Fruit fly (Drosophila melanogaster) whole organism, embryonic: ENCODE measurements around the gene yl.

Experiments used
- Abd-B ChIP-seq: fragments of 200-800 bp; sonication (Bioruptor generic); optimal IDR thresholded peaks from 2 replicates; lab custom pipeline; 2018; ENCODE audit warnings: missing biosample characterization, mild to moderate bottlenecking, missing genetic modification characterization, moderate library complexity
- Antp ChIP-seq: fragments of 200-800 bp; sonication (Bioruptor generic); optimal IDR thresholded peaks from 3 replicates; lab custom pipeline; 2016; ENCODE audit warnings: missing biosample characterization, missing genetic modification characterization
- B-H2 ChIP-seq: fragments of 200-800 bp; sonication (Bioruptor generic); optimal IDR thresholded peaks from 2 replicates; lab custom pipeline; 2018; ENCODE audit warnings: missing biosample characterization, mild to moderate bottlenecking, missing genetic modification characterization
- CG10147 ChIP-seq: fragments of 200-800 bp; sonication (Bioruptor generic); optimal IDR thresholded peaks from 2 replicates; lab custom pipeline; 2019; ENCODE audit warnings: missing biosample characterization, mild to moderate bottlenecking, missing genetic modification characterization, moderate library complexity
- CG10366 ChIP-seq: fragments of 200-800 bp; sonication (Bioruptor generic); IDR thresholded peaks from 2 replicates; pipeline ENCODE4 v1.3.6; 2022; ENCODE audit warnings: missing biosample characterization, missing genetic modification characterization
- CG12104 ChIP-seq: fragments of 200-800 bp; sonication (Bioruptor generic); optimal IDR thresholded peaks from 3 replicates; lab custom pipeline; 2016; ENCODE audit warnings: missing biosample characterization, missing genetic modification characterization
- CG12391 ChIP-seq: fragments of 200-800 bp; sonication (Bioruptor generic); optimal IDR thresholded peaks from 3 replicates; lab custom pipeline; 2018; ENCODE audit warnings: missing biosample characterization, mild to moderate bottlenecking, missing genetic modification characterization, moderate library complexity
- CG13424 ChIP-seq: fragments of 200-800 bp; sonication (Bioruptor generic); optimal IDR thresholded peaks from 2 replicates; lab custom pipeline; 2019; ENCODE audit warnings: missing biosample characterization, mild to moderate bottlenecking, missing genetic modification characterization, moderate library complexity
- CG14710 ChIP-seq: fragments of 200-800 bp; sonication (Bioruptor generic); optimal IDR thresholded peaks from 3 replicates; lab custom pipeline; 2019; ENCODE audit warnings: missing biosample characterization, mild to moderate bottlenecking, missing genetic modification characterization, moderate library complexity
- CG17328 ChIP-seq: fragments of 200-800 bp; sonication (Bioruptor generic); IDR thresholded peaks from 2 replicates; pipeline ENCODE4 v1.3.6; 2022; ENCODE audit warnings: missing biosample characterization, missing genetic modification characterization
- CG2129 ChIP-seq: fragments of 200-800 bp; sonication (Bioruptor generic); IDR thresholded peaks from 2 replicates; pipeline ENCODE4 v1.3.6; 2022; ENCODE audit warnings: missing biosample characterization, missing genetic modification characterization; ENCODE audit not compliant: partially characterized antibody
- CG6854 ChIP-seq: fragments of 200-800 bp; sonication (Bioruptor generic); optimal IDR thresholded peaks from 3 replicates; lab custom pipeline; 2017; ENCODE audit warnings: missing biosample characterization, mild to moderate bottlenecking, missing genetic modification characterization
- CG7928 ChIP-seq: fragments of 200-800 bp; sonication (Bioruptor generic); optimal IDR thresholded peaks from 2 replicates; lab custom pipeline; 2017; ENCODE audit warnings: missing biosample characterization, mild to moderate bottlenecking, missing genetic modification characterization
- ERR ChIP-seq: fragments of 200-800 bp; sonication (Bioruptor generic); optimal IDR thresholded peaks from 2 replicates; lab custom pipeline; 2016; ENCODE audit warnings: missing biosample characterization, missing genetic modification characterization
- Fer3 ChIP-seq: fragments of 200-800 bp; sonication (Bioruptor generic); optimal IDR thresholded peaks from 2 replicates; lab custom pipeline; 2018; ENCODE audit warnings: missing biosample characterization, mild to moderate bottlenecking, missing genetic modification characterization, moderate library complexity
- H15 ChIP-seq: fragments of 200-800 bp; sonication (Bioruptor generic); IDR thresholded peaks from 3 replicates; pipeline ENCODE4 v1.3.6; 2022; ENCODE audit warnings: missing biosample characterization, missing genetic modification characterization
- Hand ChIP-seq: fragments of 200-800 bp; sonication (Bioruptor generic); optimal IDR thresholded peaks from 2 replicates; lab custom pipeline; 2017; ENCODE audit warnings: mild to moderate bottlenecking, missing biosample characterization, missing genetic modification reagents, missing genetic modification characterization
- Hmr ChIP-seq: fragments of 200-800 bp; sonication (Bioruptor generic); optimal IDR thresholded peaks from 3 replicates; lab custom pipeline; 2017; ENCODE audit warnings: mild to moderate bottlenecking, missing biosample characterization, missing genetic modification reagents, missing genetic modification characterization
- Hr78 ChIP-seq, 2 experiments: fragments of 200-800 bp in 1 of 2; fragments of >200 bp in 1 of 2; sonication (Bioruptor generic) in 1 of 2; optimal IDR thresholded peaks; 2 replicates each; lab custom pipeline; 2017 to 2019; ENCODE audit warnings: missing biosample characterization in 2 of 2, missing genetic modification characterization in 2 of 2, mild to moderate bottlenecking in 1 of 2, moderate library complexity in 1 of 2
- Hsf ChIP-seq: fragments of 200-800 bp; sonication (Bioruptor generic); optimal IDR thresholded peaks from 3 replicates; lab custom pipeline; 2016; ENCODE audit warnings: missing biosample characterization, missing genetic modification characterization
- Max ChIP-seq: fragments of 200-800 bp; sonication (Bioruptor generic); optimal IDR thresholded peaks from 2 replicates; lab custom pipeline; 2016; ENCODE audit warnings: missing biosample characterization, mild to moderate bottlenecking, missing genetic modification characterization
- NC2β ChIP-seq: fragments of 200-800 bp; sonication (Bioruptor generic); optimal IDR thresholded peaks from 2 replicates; lab custom pipeline; 2016; ENCODE audit warnings: missing biosample characterization, missing genetic modification characterization
- Rx ChIP-seq: fragments of 200-800 bp; sonication (Bioruptor generic); IDR thresholded peaks from 2 replicates; pipeline ENCODE4 v1.3.6; 2022; ENCODE audit warnings: missing biosample characterization, missing genetic modification characterization
- TFAM ChIP-seq: fragments of 200-800 bp; sonication (Bioruptor generic); optimal IDR thresholded peaks from 2 replicates; lab custom pipeline; 2017; ENCODE audit warnings: missing biosample characterization, missing genetic modification characterization, inconsistent platforms
- Taf1 ChIP-seq: fragments of 200-800 bp; sonication (Bioruptor generic); IDR thresholded peaks from 2 replicates; pipeline ENCODE4 v1.3.6; 2022; ENCODE audit warnings: missing biosample characterization, missing genetic modification characterization
- al ChIP-seq: fragments of 200-800 bp; sonication (Bioruptor generic); IDR thresholded peaks from 2 replicates; pipeline ENCODE4 v1.3.6; 2022; ENCODE audit warnings: missing biosample characterization, missing genetic modification characterization
- ash1 ChIP-seq: fragments of 200-800 bp; sonication (Bioruptor generic); optimal IDR thresholded peaks from 2 replicates; lab custom pipeline; 2018; ENCODE audit warnings: missing biosample characterization, mild to moderate bottlenecking, missing genetic modification characterization
- bbx ChIP-seq: fragments of 200-800 bp; sonication (Bioruptor generic); IDR thresholded peaks from 2 replicates; pipeline ENCODE4 v1.3.6; 2022; ENCODE audit warnings: missing biosample characterization, missing genetic modification characterization; ENCODE audit not compliant: partially characterized antibody
- br ChIP-seq: fragments of >200 bp; optimal IDR thresholded peaks from 2 replicates; lab custom pipeline; 2017
- btn ChIP-seq: fragments of 200-800 bp; sonication (Bioruptor generic); optimal IDR thresholded peaks from 2 replicates; lab custom pipeline; 2016; ENCODE audit warnings: missing biosample characterization, missing genetic modification characterization
- cas ChIP-seq: fragments of 200-800 bp; sonication (Bioruptor generic); IDR thresholded peaks from 2 replicates; pipeline ENCODE4 v1.3.6; 2022; ENCODE audit warnings: missing biosample characterization, missing genetic modification characterization
- dysf ChIP-seq: fragments of 200-800 bp; sonication (Bioruptor generic); IDR thresholded peaks from 3 replicates; pipeline ENCODE4 v1.3.6; 2022; ENCODE audit warnings: missing biosample characterization, missing genetic modification characterization
- fd96Cb ChIP-seq: fragments of 200-800 bp; sonication (Bioruptor generic); optimal IDR thresholded peaks from 2 replicates; lab custom pipeline; 2018; ENCODE audit warnings: missing biosample characterization, mild to moderate bottlenecking, missing genetic modification characterization, moderate library complexity
- gfzf ChIP-seq: fragments of 200-800 bp; sonication (Bioruptor generic); optimal IDR thresholded peaks from 2 replicates; lab custom pipeline; 2016; ENCODE audit warnings: missing biosample characterization, mild to moderate bottlenecking, missing genetic modification characterization, moderate library complexity
- grau ChIP-seq: fragments of 200-800 bp; optimal IDR thresholded peaks from 3 replicates; lab custom pipeline; 2019; ENCODE audit warnings: missing biosample characterization, mild to moderate bottlenecking, missing genetic modification characterization, moderate library complexity
- knrl ChIP-seq: fragments of 200-800 bp; sonication (Bioruptor generic); IDR thresholded peaks from 3 replicates; pipeline ENCODE4 v1.3.6; 2022; ENCODE audit warnings: missing biosample characterization, missing genetic modification characterization; ENCODE audit not compliant: partially characterized antibody
- mld ChIP-seq: fragments of 200-800 bp; sonication (Bioruptor generic); IDR thresholded peaks from 3 replicates; pipeline ENCODE4 v1.3.6; 2022; ENCODE audit warnings: missing biosample characterization, missing genetic modification characterization; ENCODE audit not compliant: partially characterized antibody
- oc ChIP-seq: fragments of 200-800 bp; sonication (Bioruptor generic); optimal IDR thresholded peaks from 2 replicates; lab custom pipeline; 2018; ENCODE audit warnings: missing biosample characterization, mild to moderate bottlenecking, missing genetic modification characterization, moderate library complexity
- otp ChIP-seq: fragments of 200-800 bp; sonication (Bioruptor generic); IDR thresholded peaks from 3 replicates; pipeline ENCODE4, ENCODE4 v1.3.6; 2022; ENCODE audit warnings: missing biosample characterization, missing genetic modification characterization
- pb ChIP-seq: fragments of 200-800 bp; sonication (Bioruptor generic); optimal IDR thresholded peaks from 3 replicates; lab custom pipeline; 2016; ENCODE audit warnings: missing biosample characterization, missing genetic modification characterization
- prd ChIP-seq, 3 experiments: fragments of >200 bp in 2 of 3; fragments of 200-800 bp in 1 of 3; sonication (Bioruptor generic) in 1 of 3; optimal IDR thresholded peaks in 2 of 3; IDR thresholded peaks in 1 of 3; 2 replicates in 2 of 3; 3 replicates in 1 of 3; pipeline versions ENCODE4 v1.3.6 to Lab custom; 2017 to 2022; ENCODE audit warnings: missing biosample characterization in 1 of 3, missing genetic modification characterization in 1 of 3
- sens-2 ChIP-seq: fragments of 200-800 bp; sonication (Bioruptor generic); IDR thresholded peaks from 2 replicates; pipeline ENCODE4 v1.3.6; 2022; ENCODE audit warnings: missing biosample characterization, missing genetic modification characterization
- sim ChIP-seq: fragments of 200-800 bp; sonication (Bioruptor generic); IDR thresholded peaks from 2 replicates; pipeline ENCODE4 v1.3.6; 2022; ENCODE audit warnings: missing biosample characterization, missing genetic modification characterization
- sob ChIP-seq: fragments of 200-800 bp; sonication (Bioruptor generic); IDR thresholded peaks from 2 replicates; pipeline ENCODE4 v1.3.6; 2022; ENCODE audit warnings: missing biosample characterization, missing genetic modification characterization
- tna ChIP-seq: fragments of 200-800 bp; sonication (Bioruptor generic); IDR thresholded peaks from 2 replicates; pipeline ENCODE4 v1.3.6; 2022; ENCODE audit warnings: missing biosample characterization, missing genetic modification characterization; ENCODE audit not compliant: partially characterized antibody
- wek ChIP-seq: fragments of 200-800 bp; sonication (Bioruptor generic); optimal IDR thresholded peaks from 3 replicates; lab custom pipeline; 2018; ENCODE audit warnings: missing biosample characterization, mild to moderate bottlenecking, missing genetic modification characterization, moderate library complexity
- zen2 ChIP-seq: fragments of 200-800 bp; sonication (Bioruptor generic); IDR thresholded peaks from 3 replicates; pipeline ENCODE4 v1.3.6; 2022; ENCODE audit warnings: missing biosample characterization, missing genetic modification characterization; ENCODE audit not compliant: partially characterized antibody

The yl gene

dm6 chrX:14214505-14215449 is 21.8 kb downstream of the yl start (continued):
- TF ChIP-seq B-H2 (GFP tag; lab: Kevin White, UChicago) (no peak), sim (GFP tag; lab: Robert Waterston, UW) (no peak), tna (no peak), knrl (GFP tag; lab: Robert Waterston, UW) (no peak), CG10147 (peak; percentile 75), grau (tag; lab: Kevin White, UChicago) (peak; percentile 75), otp (no peak), dysf (GFP tag; lab: Robert Waterston, UW) (peak; percentile 69), ash1 (no peak), br (lab: Kevin White, UChicago) (no peak), CG12391 (tag; lab: Kevin White, UChicago) (peak; percentile 28), Abd-B (GFP tag; lab: Kevin White, UChicago) (peak; percentile 23), ERR (GFP tag; lab: Kevin White, UChicago) (no peak), CG6854 (GFP tag; lab: Kevin White, UChicago) (no peak), pb (GFP tag; lab: Kevin White, UChicago) (no peak), Rx (GFP tag; lab: Robert Waterston, UW) (no peak), CG14710 (tag; lab: Kevin White, UChicago) (no peak), NC2β (GFP tag; lab: Kevin White, UChicago) (no peak), TFAM (GFP tag; lab: Kevin White, UChicago) (no peak), al (GFP tag; lab: Robert Waterston, UW) (peak; percentile 49), Taf1 (0 out of 2 replicates have a peak, but pooled peaks have one; percentile 28), CG10366 (GFP tag; lab: Robert Waterston, UW) (peak; percentile 16; the same call in 1 of the 2 replicates), wek (GFP tag; lab: Kevin White, UChicago) (no peak), Hsf (GFP tag; lab: Kevin White, UChicago) (no peak), Hmr (GFP tag; lab: Kevin White, UChicago) (peak; percentile 70), oc (tag; lab: Kevin White, UChicago) (no peak), Max (GFP tag; lab: Kevin White, UChicago) (no peak), sens-2 (GFP tag; lab: Robert Waterston, UW) (no peak), mld (GFP tag; lab: Robert Waterston, UW) (no peak), gfzf (no peak), fd96Cb (tag; lab: Kevin White, UChicago) (peak; percentile 46), prd (optimal IDR thresholded peaks at IDR 0.05; lab: Kevin White, UChicago) (no peak), prd (GFP tag; IDR thresholded peaks at IDR 0.05; lab: Robert Waterston, UW) (peak; percentile 63; the same call in 2 of the 3 replicates), Hr78 (GFP tag; optimal IDR thresholded peaks at IDR 0.05; lab: Kevin White, UChicago) (no peak), CG2129 (GFP tag; lab: Robert Waterston, UW) (no peak), Hand (GFP tag; lab: Kevin White, UChicago) (peak; percentile 47), CG7928 (peak; percentile 8), CG12104 (GFP tag; lab: Kevin White, UChicago) (peak; percentile 14), btn (GFP tag; lab: Kevin White, UChicago) (no peak), H15 (no peak), CG17328 (GFP tag; lab: Robert Waterston, UW) (no peak), Antp (no peak), Fer3 (tag; lab: Kevin White, UChicago) (peak; percentile 36), cas (no peak), sob (GFP tag; lab: Robert Waterston, UW) (0 out of 2 replicates have a peak, but pooled peaks have one; percentile 18), bbx (GFP tag; lab: Robert Waterston, UW) (no peak), zen2 (GFP tag; lab: Robert Waterston, UW) (no peak), CG13424 (peak; percentile 46)
